Fruit fly (Drosophila melanogaster) Kc167 (cell line): ENCODE measurements around the gene CG10750.

Source experiments
- Myc ChIP-seq: fragments of >200 bp; optimal IDR thresholded peaks from 2 replicates; lab custom pipeline; 2017; ENCODE audit warnings: missing external identifiers
- Sin3A ChIP-seq: fragments of >200 bp; optimal IDR thresholded peaks from 2 replicates; lab custom pipeline; 2018; ENCODE audit warnings: missing external identifiers
- h ChIP-seq: fragments of >200 bp; optimal IDR thresholded peaks from 3 replicates; lab custom pipeline; 2018; ENCODE audit warnings: missing external identifiers
- insv ChIP-seq: fragments of >200 bp; optimal IDR thresholded peaks from 3 replicates; lab custom pipeline; 2018; ENCODE audit warnings: missing external identifiers
- psq ChIP-seq: fragments of >200 bp; optimal IDR thresholded peaks from 2 replicates; lab custom pipeline; 2017; ENCODE audit warnings: missing external identifiers
- ttk ChIP-seq: sonication (Bioruptor generic); optimal IDR thresholded peaks from 2 replicates; lab custom pipeline; 2017; ENCODE audit warnings: missing external identifiers

DNA sequence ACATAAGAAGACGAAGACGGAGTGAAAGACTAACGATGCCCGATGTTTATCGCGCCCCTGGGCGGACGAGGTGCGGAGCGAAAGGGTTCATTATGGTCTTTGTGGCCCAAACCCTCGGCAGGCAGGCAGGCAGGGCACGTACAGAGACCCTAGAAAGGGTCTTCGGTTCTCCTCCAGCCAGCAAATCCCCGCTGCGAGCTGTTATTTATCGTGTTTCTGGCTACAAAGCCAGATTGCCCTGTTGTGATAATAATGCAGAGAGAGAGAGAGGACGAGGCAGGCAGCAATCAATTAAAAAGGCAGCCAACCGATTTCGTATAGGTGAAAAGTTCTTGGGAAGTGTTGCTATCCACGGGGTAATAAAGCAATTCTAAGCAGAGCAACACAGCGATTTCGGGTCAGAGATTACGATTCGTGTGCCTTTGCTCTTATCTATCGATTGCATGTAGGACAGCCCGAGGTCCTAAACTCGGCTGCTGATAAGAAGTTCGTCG lies 23.5 kb downstream of the CG10750 start:
- TF ChIP-seq insv (lab: Kevin White, UChicago) (no peak), h (lab: Kevin White, UChicago) (no peak), ttk (lab: Kevin White, UChicago) (no peak), psq (no peak), Sin3A (lab: Kevin White, UChicago) (no peak), Myc (lab: Kevin White, UChicago) (no peak)
